Fruit fly (Drosophila melanogaster) S2 (cell line): Measurements from ENCODE around the gene TfIIFalpha.

Experiments used
- CG8478 ChIP-seq: fragments of >200 bp; optimal IDR thresholded peaks from 2 replicates; lab custom pipeline; 2018
- CTCF ChIP-seq, 2 experiments: fragments of >200 bp; optimal IDR thresholded peaks; 2 replicates each; lab custom pipeline; 2018

The TfIIFalpha gene

dm6 chr3R:6395572-6396295 lies 15.5 kb downstream of the TfIIFalpha start:
- no peak for TF ChIP-seq CG8478 (lab: Kevin White, UChicago)
- no peak for TF ChIP-seq CTCF (optimal IDR thresholded peaks at IDR 0.05; lab: Kevin White, UChicago)

DNA sequence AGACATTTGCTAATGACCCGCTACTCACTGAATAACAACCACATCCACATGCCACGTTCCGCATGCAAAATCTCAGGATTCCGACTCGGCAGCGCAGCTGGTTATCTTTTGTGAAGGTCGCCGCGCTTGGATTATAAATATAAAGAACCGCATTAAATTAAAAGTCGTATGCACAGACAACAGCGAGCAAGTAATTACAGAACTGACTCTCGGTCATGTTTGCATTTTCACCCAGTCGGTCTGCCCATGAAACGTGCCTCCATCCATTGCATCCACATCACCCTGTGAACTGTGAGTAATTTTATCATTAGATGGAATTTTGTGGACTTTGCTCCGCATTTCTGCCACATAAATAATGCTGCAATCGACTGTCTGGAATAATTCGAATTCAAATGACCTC lies 16.3 kb downstream of the TfIIFalpha start:
- TF ChIP-seq CTCF (optimal IDR thresholded peaks at IDR 0.05; lab: Kevin White, UChicago) (no peak), CG8478 (lab: Kevin White, UChicago) (no peak)

- TF ChIP-seq CTCF (optimal IDR thresholded peaks at IDR 0.05; lab: Kevin White, UChicago) (no peak), CG8478 (lab: Kevin White, UChicago) (no peak)
Observed at dm6 chr3R:6397611-6398092, 17.4 kb downstream of the TfIIFalpha start.

dm6 chr3R:6399289-6399688 lies 19.0 kb downstream of the TfIIFalpha start:
- TF ChIP-seq CG8478 (lab: Kevin White, UChicago) (no peak), CTCF (optimal IDR thresholded peaks at IDR 0.05; lab: Kevin White, UChicago) (no peak)

dm6 chr3R:6399752-6400151 lies 19.5 kb downstream of the TfIIFalpha start:
- TF ChIP-seq CTCF (optimal IDR thresholded peaks at IDR 0.05; lab: Kevin White, UChicago) (no peak), CG8478 (lab: Kevin White, UChicago) (no peak)

DNA sequence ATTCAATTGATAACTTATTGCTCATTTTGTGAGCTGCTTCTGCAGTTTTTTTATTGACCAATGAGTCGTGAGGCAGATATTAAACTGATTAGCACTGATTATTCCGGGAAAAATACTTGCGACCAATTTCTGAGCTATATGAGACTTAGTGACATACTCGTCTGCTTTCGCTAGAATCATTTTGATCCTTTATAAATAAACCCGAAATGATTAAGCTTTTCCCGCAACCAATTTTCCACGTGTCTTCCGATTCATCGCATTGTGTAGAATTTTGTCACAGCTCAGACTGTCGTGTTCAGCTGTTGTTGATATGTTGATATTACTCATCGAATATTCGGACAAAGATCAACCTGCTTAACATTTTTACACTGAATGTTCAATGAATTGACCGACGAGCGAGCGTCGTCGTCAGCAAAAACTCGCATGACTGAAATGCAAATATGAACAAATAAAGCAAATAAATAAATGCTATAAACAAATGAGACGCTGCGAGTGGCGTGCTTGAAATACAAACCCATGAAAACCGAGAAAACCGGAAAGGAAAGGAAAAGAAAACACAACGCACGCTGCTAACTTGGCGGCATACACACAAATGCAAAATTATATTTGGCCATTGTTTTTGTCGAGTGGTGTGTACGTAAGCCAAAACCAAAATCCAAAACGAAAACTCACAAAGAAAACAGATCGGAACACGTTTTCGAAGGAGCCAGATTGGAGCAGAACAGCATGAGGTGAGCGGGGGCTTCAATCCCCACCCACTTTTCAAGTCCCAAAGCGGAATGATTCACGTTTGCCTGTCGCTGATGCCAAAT lies 20.6 kb downstream of the TfIIFalpha start:
- no peak for TF ChIP-seq CTCF (optimal IDR thresholded peaks at IDR 0.05; lab: Kevin White, UChicago)
- TF ChIP-seq CG8478 (lab: Kevin White, UChicago), result no peak

dm6 chr3R:6401522-6401844 lies 21.2 kb downstream of the TfIIFalpha start:
- no peak for TF ChIP-seq CTCF (optimal IDR thresholded peaks at IDR 0.05; lab: Kevin White, UChicago)
- no peak for TF ChIP-seq CG8478 (lab: Kevin White, UChicago)

dm6 chr3R:6402522-6403171 lies 22.4 kb downstream of the TfIIFalpha start:
- no peak for TF ChIP-seq CTCF (optimal IDR thresholded peaks at IDR 0.05; lab: Kevin White, UChicago)
- TF ChIP-seq CG8478 (lab: Kevin White, UChicago), result no peak

DNA sequence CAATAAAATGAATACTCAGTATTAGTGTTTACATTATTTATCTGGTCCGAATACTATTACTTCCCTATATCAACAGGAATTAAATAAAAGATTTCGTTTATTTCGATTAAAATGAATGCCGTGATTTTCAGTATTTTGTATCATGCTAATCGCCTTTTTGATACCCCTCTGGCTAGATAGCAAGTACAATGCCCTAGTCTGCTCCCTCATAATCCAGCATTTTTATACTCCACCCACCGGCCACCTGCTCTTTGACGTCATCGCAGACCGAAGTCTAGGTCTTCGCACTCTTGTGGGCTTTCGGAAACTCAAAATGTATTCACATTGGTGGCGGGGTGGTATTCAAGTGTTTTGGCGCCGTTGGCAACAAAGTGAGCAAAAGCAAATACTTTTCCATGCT lies 23.4 kb downstream of the TfIIFalpha start:
- TF ChIP-seq CG8478 (lab: Kevin White, UChicago), result no peak
- TF ChIP-seq CTCF (optimal IDR thresholded peaks at IDR 0.05; lab: Kevin White, UChicago), result no peak

DNA sequence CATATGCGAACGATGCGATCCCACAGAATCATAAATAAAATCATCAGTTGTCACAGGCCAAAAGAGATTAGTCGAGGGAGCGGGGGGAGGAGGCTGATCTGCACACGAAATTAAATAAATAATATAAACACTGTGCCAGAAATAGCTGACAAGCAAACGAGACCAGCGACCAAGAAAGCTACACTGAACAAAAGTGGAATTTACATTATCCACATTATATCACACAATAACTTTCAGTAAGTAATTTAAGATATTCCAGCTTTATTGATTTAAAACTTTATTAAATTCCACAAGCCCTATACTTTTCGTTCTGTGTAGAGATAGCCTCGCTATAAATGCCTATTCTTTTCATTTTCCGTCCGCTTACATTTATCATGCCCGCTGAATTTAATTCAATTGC lies 23.9 kb downstream of the TfIIFalpha start:
- TF ChIP-seq CG8478 (lab: Kevin White, UChicago) (no peak), CTCF (optimal IDR thresholded peaks at IDR 0.05; lab: Kevin White, UChicago) (no peak)

DNA sequence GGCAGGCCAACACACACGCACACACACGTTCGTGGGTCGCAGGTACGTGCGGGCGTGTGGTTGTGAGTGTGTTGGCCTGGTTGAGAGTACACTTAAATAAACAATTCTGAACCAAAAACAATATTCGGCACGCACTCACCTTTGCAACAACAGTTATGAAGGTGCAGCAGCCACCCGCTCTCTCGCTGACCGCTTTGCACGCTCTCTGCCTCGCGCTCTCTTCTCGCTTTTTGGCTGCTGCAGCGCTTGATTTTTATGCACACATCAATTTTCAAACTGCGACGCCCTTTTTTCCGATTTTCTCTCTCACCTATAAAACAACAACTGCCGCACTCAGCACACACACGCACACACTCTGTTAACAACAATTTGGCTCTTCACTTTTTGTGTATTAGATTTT lies 25.0 kb downstream of the TfIIFalpha start:
- TF ChIP-seq CTCF (optimal IDR thresholded peaks at IDR 0.05; lab: Kevin White, UChicago), result no peak
- TF ChIP-seq CG8478 (lab: Kevin White, UChicago), result no peak

DNA sequence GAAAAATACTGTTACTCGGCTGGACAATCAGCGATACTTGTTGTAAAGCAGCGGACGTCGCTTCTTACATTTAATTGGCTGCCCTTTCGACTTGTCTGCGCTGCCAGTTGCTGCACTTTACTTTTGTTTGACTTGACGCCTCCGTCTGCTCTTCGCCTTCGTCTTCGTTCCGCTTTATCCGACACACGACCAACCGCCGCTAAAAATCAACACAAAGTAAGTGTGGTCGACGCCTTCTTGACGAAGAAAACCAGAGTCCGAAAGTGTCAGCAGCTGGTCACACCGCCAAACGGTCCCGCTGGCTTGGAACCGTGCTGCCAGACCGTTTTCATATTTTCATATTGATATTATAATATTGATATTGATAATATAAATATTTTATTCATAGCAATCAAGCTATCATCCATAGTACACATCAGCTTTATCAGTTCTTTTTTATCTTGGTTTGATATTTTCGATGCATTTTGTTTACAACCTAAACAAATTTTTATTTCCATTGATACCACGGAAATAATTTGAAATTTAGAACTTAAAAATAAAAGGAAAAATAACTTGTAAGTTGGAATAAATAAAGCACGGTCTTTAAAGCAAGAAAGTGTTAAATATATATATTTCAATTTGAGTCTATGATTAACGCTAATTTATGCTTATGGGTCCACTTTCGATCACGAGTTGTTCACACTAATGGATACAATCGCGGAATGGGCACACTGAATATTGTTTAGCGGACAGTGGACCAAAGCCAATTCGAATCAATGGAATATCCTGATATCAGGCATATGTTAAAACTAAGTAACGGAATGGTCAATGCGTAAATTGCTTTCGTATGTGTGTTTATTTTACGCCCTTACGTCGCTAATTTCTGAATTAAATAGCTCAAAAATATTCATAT lies 25.7 kb downstream of the TfIIFalpha start, which contains the start of gene Dmtn:
Gene Dmtn, minus strand, starts transcription at position 222 of the 892 bp plus-strand sequence.
- no peak for TF ChIP-seq CG8478 (lab: Kevin White, UChicago)
- no peak for TF ChIP-seq CTCF (optimal IDR thresholded peaks at IDR 0.05; lab: Kevin White, UChicago)

DNA sequence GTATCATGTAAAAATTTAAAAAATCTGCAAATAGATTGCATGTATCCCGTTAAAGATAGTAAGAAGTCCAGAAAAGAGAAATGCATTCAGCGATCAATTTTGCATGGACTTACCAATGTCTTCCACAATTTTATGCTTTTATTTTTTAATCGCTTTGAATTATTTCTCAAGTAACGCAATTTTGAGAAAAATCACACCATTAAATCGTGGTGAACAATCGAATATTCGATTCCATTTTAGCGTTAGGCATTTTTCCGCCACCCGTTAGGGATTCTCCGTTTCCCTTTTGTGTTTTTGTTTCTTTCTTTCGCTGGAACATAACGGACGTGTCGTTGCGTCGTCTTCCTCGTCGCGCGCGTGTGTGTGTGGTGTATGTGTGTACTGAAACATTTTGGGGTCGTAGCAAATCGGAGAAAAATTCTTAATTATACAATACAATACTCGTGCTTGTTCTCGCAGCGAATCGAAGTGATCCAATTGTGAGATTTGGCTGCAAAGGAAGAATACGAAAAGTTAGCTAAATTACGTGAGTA lies 26.4 kb downstream of the TfIIFalpha start, which contains the start of gene gpp:
Gene gpp, plus strand, starts transcription at position 290 of the 533 bp plus-strand sequence.
- no peak for TF ChIP-seq CG8478 (lab: Kevin White, UChicago)
- TF ChIP-seq CTCF (optimal IDR thresholded peaks at IDR 0.05; lab: Kevin White, UChicago), result peak in 1 of 2 experiments; percentile 5
